Fruit fly (Drosophila melanogaster) whole organism, prepupa: ENCODE data around the gene dpr17.

Experiments used
- Blimp-1 ChIP-seq: fragments of 200-800 bp; sonication (Bioruptor generic); optimal IDR thresholded peaks from 3 replicates; lab custom pipeline; 2017; ENCODE audit warnings: missing biosample characterization, missing genetic modification characterization, mild to moderate bottlenecking, moderate library complexity, missing genetic modification reagents
- CG10631 ChIP-seq: fragments of 200-800 bp; sonication (Bioruptor generic); optimal IDR thresholded peaks from 2 replicates; lab custom pipeline; 2016; ENCODE audit warnings: missing biosample characterization, missing genetic modification characterization
- CG10669 ChIP-seq: fragments of 200-800 bp; sonication (Bioruptor generic); optimal IDR thresholded peaks from 3 replicates; lab custom pipeline; 2018; ENCODE audit warnings: missing biosample characterization, mild to moderate bottlenecking, missing genetic modification characterization, moderate library complexity
- CG11294 ChIP-seq: fragments of 200-800 bp; sonication (Bioruptor generic); IDR thresholded peaks from 2 replicates; pipeline ENCODE4 v1.3.6; 2022; ENCODE audit warnings: missing biosample characterization, missing genetic modification characterization
- CG11902 ChIP-seq: fragments of 200-800 bp; sonication (Bioruptor generic); optimal IDR thresholded peaks from 3 replicates; lab custom pipeline; 2016; ENCODE audit warnings: missing biosample characterization, missing genetic modification characterization
- CG15336 ChIP-seq: fragments of 200-800 bp; sonication (Bioruptor generic); IDR thresholded peaks from 2 replicates; pipeline ENCODE4 v1.3.6; 2022; ENCODE audit warnings: missing biosample characterization, missing genetic modification characterization
- CG1621 ChIP-seq: fragments of 200-800 bp; sonication (Bioruptor generic); optimal IDR thresholded peaks from 3 replicates; lab custom pipeline; 2018; ENCODE audit warnings: missing biosample characterization, mild to moderate bottlenecking, missing genetic modification characterization
- CG31627 ChIP-seq: fragments of 200-800 bp; sonication (Bioruptor generic); optimal IDR thresholded peaks from 3 replicates; lab custom pipeline; 2016; ENCODE audit warnings: missing biosample characterization, missing genetic modification characterization
- CG32006 ChIP-seq: fragments of 200-800 bp; sonication (Bioruptor generic); optimal IDR thresholded peaks from 3 replicates; lab custom pipeline; 2017; ENCODE audit warnings: missing biosample characterization, mild to moderate bottlenecking, missing genetic modification characterization
- CG34406 ChIP-seq: fragments of 200-800 bp; sonication (Bioruptor generic); optimal IDR thresholded peaks from 3 replicates; lab custom pipeline; 2016; ENCODE audit warnings: missing biosample characterization, missing genetic modification characterization
- CG4318 ChIP-seq: fragments of 200-800 bp; sonication (Bioruptor generic); optimal IDR thresholded peaks from 3 replicates; lab custom pipeline; 2017; ENCODE audit warnings: missing biosample characterization, mild to moderate bottlenecking, missing genetic modification characterization
- CG6276 ChIP-seq: fragments of 200-800 bp; sonication (Bioruptor generic); optimal IDR thresholded peaks from 2 replicates; lab custom pipeline; 2017; ENCODE audit warnings: missing biosample characterization, mild to moderate bottlenecking, missing genetic modification characterization
- CG6854 ChIP-seq: fragments of 200-800 bp; sonication (Bioruptor generic); optimal IDR thresholded peaks from 2 replicates; lab custom pipeline; 2017; ENCODE audit warnings: missing biosample characterization, mild to moderate bottlenecking, missing genetic modification characterization
- CG7368 ChIP-seq: fragments of 200-800 bp; sonication (Bioruptor generic); optimal IDR thresholded peaks from 3 replicates; lab custom pipeline; 2016; ENCODE audit warnings: missing biosample characterization, missing genetic modification characterization
- CG8119 ChIP-seq: fragments of 200-800 bp; sonication (Bioruptor generic); IDR thresholded peaks from 3 replicates; pipeline ENCODE4 v1.3.6; 2022; ENCODE audit warnings: missing biosample characterization, missing genetic modification characterization
- CG8632 ChIP-seq: fragments of 200-800 bp; sonication (Bioruptor generic); optimal IDR thresholded peaks from 3 replicates; lab custom pipeline; 2016; ENCODE audit warnings: missing biosample characterization, missing genetic modification characterization
- CG9139 ChIP-seq: fragments of 200-800 bp; sonication (Bioruptor generic); optimal IDR thresholded peaks from 3 replicates; lab custom pipeline; 2017; ENCODE audit warnings: missing biosample characterization, mild to moderate bottlenecking, missing genetic modification characterization
- Eip75B ChIP-seq: fragments of 200-800 bp; sonication (Bioruptor generic); optimal IDR thresholded peaks from 3 replicates; lab custom pipeline; 2016; ENCODE audit warnings: missing biosample characterization, missing genetic modification characterization
- Eip93F ChIP-seq: fragments of 200-800 bp; sonication (Bioruptor generic); optimal IDR thresholded peaks from 2 replicates; lab custom pipeline; 2016; ENCODE audit warnings: missing biosample characterization, mild to moderate bottlenecking, missing genetic modification characterization
- Ets21C ChIP-seq: fragments of 200-800 bp; sonication (Bioruptor generic); optimal IDR thresholded peaks from 3 replicates; lab custom pipeline; 2016; ENCODE audit warnings: missing biosample characterization, missing genetic modification characterization
- Ets96B ChIP-seq: fragments of 200-800 bp; optimal IDR thresholded peaks from 2 replicates; lab custom pipeline; 2019; ENCODE audit warnings: missing biosample characterization, mild to moderate bottlenecking, missing genetic modification characterization, moderate library complexity
- Gug ChIP-seq: fragments of 200-800 bp; sonication (Bioruptor generic); IDR thresholded peaks from 2 replicates; pipeline ENCODE4 v1.3.6; 2022; ENCODE audit warnings: missing biosample characterization, missing genetic modification characterization
- Hr39 ChIP-seq: fragments of 200-800 bp; sonication (Bioruptor generic); optimal IDR thresholded peaks from 2 replicates; lab custom pipeline; 2016; ENCODE audit warnings: missing biosample characterization, missing genetic modification characterization
- Hr4 ChIP-seq: fragments of 200-800 bp; sonication (Bioruptor generic); optimal IDR thresholded peaks from 3 replicates; lab custom pipeline; 2016; ENCODE audit warnings: missing biosample characterization, missing genetic modification characterization
- Lpt ChIP-seq: fragments of 200-800 bp; sonication (Bioruptor generic); optimal IDR thresholded peaks from 3 replicates; lab custom pipeline; 2016; ENCODE audit warnings: missing biosample characterization, missing genetic modification characterization
- Met ChIP-seq: fragments of 200-800 bp; sonication (Bioruptor generic); optimal IDR thresholded peaks from 3 replicates; lab custom pipeline; 2016; ENCODE audit warnings: missing biosample characterization, missing genetic modification characterization
- OdsH ChIP-seq: fragments of 200-800 bp; sonication (Bioruptor generic); optimal IDR thresholded peaks from 3 replicates; lab custom pipeline; 2016; ENCODE audit warnings: missing biosample characterization, missing genetic modification characterization
- Smox ChIP-seq: fragments of 200-800 bp; sonication (Bioruptor generic); optimal IDR thresholded peaks from 3 replicates; lab custom pipeline; 2016; ENCODE audit warnings: missing biosample characterization, missing genetic modification characterization
- Sox102F ChIP-seq: fragments of 200-800 bp; sonication (Bioruptor generic); optimal IDR thresholded peaks from 2 replicates; lab custom pipeline; 2016; ENCODE audit warnings: missing biosample characterization, mild to moderate bottlenecking, missing genetic modification characterization
- achi ChIP-seq: fragments of 200-800 bp; sonication (Bioruptor generic); optimal IDR thresholded peaks from 3 replicates; lab custom pipeline; 2016; ENCODE audit warnings: missing biosample characterization, missing genetic modification characterization
- acj6 ChIP-seq: fragments of 200-800 bp; sonication (Bioruptor generic); optimal IDR thresholded peaks from 3 replicates; lab custom pipeline; 2016; ENCODE audit warnings: missing biosample characterization, missing genetic modification characterization
- cyc ChIP-seq: fragments of 200-800 bp; sonication (Bioruptor generic); optimal IDR thresholded peaks from 3 replicates; lab custom pipeline; 2016; ENCODE audit warnings: missing biosample characterization, missing genetic modification characterization
- dac ChIP-seq: fragments of 200-800 bp; sonication (Bioruptor generic); optimal IDR thresholded peaks from 2 replicates; lab custom pipeline; 2017; ENCODE audit warnings: missing biosample characterization, mild to moderate bottlenecking, missing genetic modification characterization
- dsx ChIP-seq: fragments of 200-800 bp; optimal IDR thresholded peaks from 3 replicates; lab custom pipeline; 2019; ENCODE audit warnings: missing biosample characterization, mild to moderate bottlenecking, missing genetic modification characterization, moderate library complexity; ENCODE audit not compliant: poor library complexity, severe bottlenecking
- eg ChIP-seq: fragments of 200-800 bp; sonication (Bioruptor generic); IDR thresholded peaks from 3 replicates; pipeline ENCODE4 v1.3.6; 2022; ENCODE audit warnings: missing biosample characterization, missing genetic modification characterization
- esn ChIP-seq: fragments of 200-800 bp; sonication (Bioruptor generic); optimal IDR thresholded peaks from 2 replicates; lab custom pipeline; 2016; ENCODE audit warnings: missing biosample characterization, mild to moderate bottlenecking, missing genetic modification characterization, moderate library complexity
- fd59A ChIP-seq: fragments of 200-800 bp; sonication (Bioruptor generic); optimal IDR thresholded peaks from 2 replicates; lab custom pipeline; 2017; ENCODE audit warnings: missing biosample characterization, mild to moderate bottlenecking, missing genetic modification characterization, missing genetic modification reagents
- fd85E ChIP-seq: fragments of 200-800 bp; sonication (Bioruptor generic); optimal IDR thresholded peaks from 3 replicates; lab custom pipeline; 2016; ENCODE audit warnings: missing biosample characterization, missing genetic modification characterization
- salr ChIP-seq, 2 experiments: fragments of 200-800 bp; sonication (Bioruptor generic); optimal IDR thresholded peaks; 3 replicates each; lab custom pipeline; 2016 to 2018; ENCODE audit warnings: missing biosample characterization in 2 of 2, missing genetic modification characterization in 2 of 2, mild to moderate bottlenecking in 1 of 2
- spab ChIP-seq: fragments of 200-800 bp; sonication (Bioruptor generic); optimal IDR thresholded peaks from 2 replicates; lab custom pipeline; 2017; ENCODE audit warnings: missing biosample characterization, mild to moderate bottlenecking, missing genetic modification characterization, missing genetic modification reagents
- ss ChIP-seq, 2 experiments: fragments of 200-800 bp; sonication (Bioruptor generic); optimal IDR thresholded peaks; 2 replicates in 1 of 2; 3 replicates in 1 of 2; lab custom pipeline; 2017 to 2018; ENCODE audit warnings: mild to moderate bottlenecking in 2 of 2, missing biosample characterization in 2 of 2, missing genetic modification characterization in 2 of 2, moderate library complexity in 1 of 2
- svp ChIP-seq: fragments of 200-800 bp; sonication (Bioruptor generic); peaks from one replicate; lab custom pipeline; 2016; ENCODE audit warnings: missing biosample characterization, missing genetic modification characterization
- vri ChIP-seq: fragments of 200-800 bp; sonication (Bioruptor generic); optimal IDR thresholded peaks from 3 replicates; lab custom pipeline; 2016; ENCODE audit warnings: missing biosample characterization, mild to moderate bottlenecking, missing genetic modification characterization

dpr17 gene

DNA sequence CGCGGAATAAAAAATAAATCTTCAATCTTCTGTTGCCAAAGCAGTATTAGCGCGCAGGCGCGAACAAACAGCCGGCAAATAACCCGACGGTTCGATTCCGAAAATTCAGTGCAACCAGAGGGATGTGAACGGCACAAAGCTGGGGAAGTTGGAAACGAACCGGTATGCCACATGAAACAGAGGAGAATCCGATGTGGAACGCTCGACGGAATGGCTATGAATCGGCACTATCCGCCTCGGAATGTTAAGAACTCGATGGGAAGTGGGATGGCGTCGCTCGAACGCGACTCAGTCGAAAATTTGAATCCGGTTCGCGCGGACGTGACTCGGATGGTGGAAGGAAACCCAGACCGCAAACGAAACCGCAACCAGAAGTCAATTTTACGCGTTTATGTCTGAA, at the start of gene dpr17:
Gene dpr17 (plus strand): TSS at position 289 of the 400 bp plus-strand sequence.
- no peak for TF ChIP-seq achi (GFP tag; lab: Kevin White, UChicago)
- TF ChIP-seq CG10669, result no peak
- no peak for TF ChIP-seq Sox102F
- no peak for TF ChIP-seq CG31627 (GFP tag; lab: Kevin White, UChicago)
- TF ChIP-seq eg (GFP tag; lab: Robert Waterston, UW), result no peak
- no peak for TF ChIP-seq CG7368 (GFP tag; lab: Kevin White, UChicago)
- TF ChIP-seq CG8632 (GFP tag; lab: Kevin White, UChicago), result no peak
- no peak for TF ChIP-seq CG9139 (GFP tag; lab: Kevin White, UChicago)

DNA sequence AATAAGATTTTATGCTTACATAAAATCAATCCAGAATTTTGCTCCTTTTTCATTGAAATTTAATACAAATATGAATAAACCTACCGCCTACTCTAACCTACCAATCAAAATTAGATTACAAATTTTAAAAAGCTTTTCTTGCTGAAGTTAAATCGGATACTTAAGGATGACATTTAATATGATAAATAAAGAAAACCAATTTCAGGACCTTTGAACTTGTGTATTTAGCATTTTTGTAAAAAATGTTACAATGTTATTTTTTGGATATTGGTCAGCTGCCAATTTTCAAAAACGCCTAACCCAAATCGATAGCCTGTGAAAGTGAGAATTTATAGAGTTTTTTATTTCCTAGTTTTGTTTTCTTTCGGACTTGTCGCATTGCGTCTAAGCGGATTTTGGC, 45.6 kb upstream of the dpr17 start, which contains the start of gene CG14739:
Gene CG14739 (minus strand): TSS at position 101 of the 400 bp plus-strand sequence.
- TF ChIP-seq CG6276 (GFP tag; lab: Kevin White, UChicago), result no peak
- no peak for TF ChIP-seq Smox (GFP tag; lab: Kevin White, UChicago)
- TF ChIP-seq CG11902 (GFP tag; lab: Kevin White, UChicago), result no peak
- no peak for TF ChIP-seq CG6854
- TF ChIP-seq acj6 (GFP tag; lab: Kevin White, UChicago), result no peak
- TF ChIP-seq Ets21C, result no peak
- TF ChIP-seq CG1621, result no peak
- TF ChIP-seq fd59A (GFP tag; lab: Kevin White, UChicago), result no peak
- no peak for TF ChIP-seq CG32006 (GFP tag; lab: Kevin White, UChicago)

DNA sequence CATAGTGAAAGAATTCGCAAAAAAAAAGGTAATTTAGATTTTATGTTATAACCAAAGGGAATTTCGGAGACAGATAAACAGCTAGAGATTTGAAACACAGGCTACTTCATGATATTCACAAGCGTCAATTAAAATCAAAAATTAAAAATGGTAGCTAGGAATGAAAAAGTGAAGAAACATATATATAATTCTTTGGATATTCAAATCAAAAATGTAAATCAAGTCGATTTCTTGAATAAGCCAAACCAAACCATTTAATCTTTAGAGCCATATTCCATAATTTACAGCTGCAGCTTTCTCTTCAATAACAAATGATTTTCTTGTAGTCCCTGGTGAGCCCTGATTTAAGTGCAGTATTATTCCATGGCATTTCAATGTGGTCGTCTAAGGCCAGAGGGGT, 31.8 kb upstream of the dpr17 start, which contains the start of gene CG14740:
Gene CG14740 (minus strand): TSS at position 101 of the 400 bp plus-strand sequence.
- TF ChIP-seq esn (GFP tag; lab: Kevin White, UChicago), result no peak
- no peak for TF ChIP-seq Sox102F
- TF ChIP-seq CG10669, result no peak
- TF ChIP-seq CG8119, result no peak
- TF ChIP-seq CG31627 (GFP tag; lab: Kevin White, UChicago), result no peak
- TF ChIP-seq CG34406, result no peak

DNA sequence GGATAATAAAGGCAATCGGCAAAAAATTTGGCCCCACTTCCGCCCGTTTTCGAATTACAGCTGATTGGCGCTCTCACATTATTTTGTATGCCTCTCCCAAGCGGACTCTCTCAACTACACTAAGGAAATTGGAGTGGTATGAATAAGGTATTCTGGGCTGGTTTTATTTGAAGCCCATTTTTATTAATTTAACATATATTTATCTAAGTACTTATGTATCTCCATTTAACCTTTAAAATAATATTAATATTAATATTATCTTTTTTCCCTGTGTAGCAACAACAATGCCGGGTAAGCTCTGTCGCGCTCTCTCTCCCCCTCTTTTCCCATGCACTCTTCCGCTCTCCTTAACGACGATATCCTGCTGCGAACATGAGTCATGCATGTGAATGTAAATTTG, 15.7 kb upstream of the dpr17 start:
- TF ChIP-seq CG10669 (peak; percentile 79), Eip75B (GFP tag; lab: Kevin White, UChicago) (peak; percentile 62), Met (peak; percentile 71), dsx (GFP tag; lab: Kevin White, UChicago) (peak; percentile 79), Ets21C (peak; percentile 47), Ets96B (tag; lab: Kevin White, UChicago) (peak; percentile 83), CG15336 (GFP tag; lab: Robert Waterston, UW) (no peak; the same call in 1 of the 2 replicates), Eip93F (GFP tag; lab: Kevin White, UChicago) (peak; percentile 21), fd85E (no peak), CG10631 (peak; percentile 82), Lpt (GFP tag; lab: Kevin White, UChicago) (peak; percentile 62), Hr4 (GFP tag; lab: Kevin White, UChicago) (peak; percentile 41), CG11294 (GFP tag; lab: Robert Waterston, UW) (peak; percentile 20; the same call in 1 of the 2 replicates), CG7368 (GFP tag; lab: Kevin White, UChicago) (peak; percentile 71), Hr39 (peak; percentile 38), achi (GFP tag; lab: Kevin White, UChicago) (peak; percentile 74), fd59A (GFP tag; lab: Kevin White, UChicago) (peak; percentile 52), CG8632 (GFP tag; lab: Kevin White, UChicago) (peak; percentile 74), acj6 (GFP tag; lab: Kevin White, UChicago) (peak; percentile 78), Blimp-1 (GFP tag; lab: Kevin White, UChicago) (peak; percentile 58), Gug (GFP tag; lab: Robert Waterston, UW) (peak; percentile 58), CG4318 (GFP tag; lab: Kevin White, UChicago) (peak; percentile 7), CG6276 (GFP tag; lab: Kevin White, UChicago) (peak; percentile 10), esn (GFP tag; lab: Kevin White, UChicago) (peak; percentile 82), spab (peak; percentile 70), OdsH (GFP tag; lab: Kevin White, UChicago) (peak; percentile 75), ss (GFP tag; optimal IDR thresholded peaks at IDR 0.05; lab: Kevin White, UChicago) (peak; percentile 51 to 81), dac (GFP tag; lab: Kevin White, UChicago) (no peak), CG32006 (GFP tag; lab: Kevin White, UChicago) (peak; percentile 63), salr (GFP tag; optimal IDR thresholded peaks at IDR 0.05; lab: Kevin White, UChicago) (peak; percentile 21 to 31), CG6854 (no peak), cyc (peak; percentile 76), svp (peak; percentile 85), vri (GFP tag; lab: Kevin White, UChicago) (peak; percentile 55), CG9139 (GFP tag; lab: Kevin White, UChicago) (peak; percentile 71)
